ENCODE assay signal across 2 worm cellular contexts in genomic region chrII:7819359-7819758, ce11.
TF ChIP-seq lines count a peak whose summit lies in the region.

No protein-coding gene starts in this region.

TF ChIP-seq in whole organism, late embryonic, 69 proteins besides CTCF, POLR2A, EP300 and RAD21:
- no peak for TF ChIP-seq npax-4 (tag; optimal IDR thresholded peaks at IDR 0.05; lab: Kevin White, UChicago)
- TF ChIP-seq elt-2 (tag; optimal IDR thresholded peaks at IDR 0.05; lab: Kevin White, UChicago) = peak; percentile 91

TF ChIP-seq in whole organism, mixed stage, embryonic, 35 proteins besides CTCF, POLR2A, EP300 and RAD21:
- TF ChIP-seq nhr-12 (tag; optimal IDR thresholded peaks at IDR 0.05; lab: Kevin White, UChicago) = no peak
- TF ChIP-seq drap-1 (GFP tag; optimal IDR thresholded peaks at IDR 0.05; lab: Kevin White, UChicago) = no peak
- TF ChIP-seq nhr-237 (tag; optimal IDR thresholded peaks at IDR 0.05; lab: Kevin White, UChicago) = no peak
- no peak for TF ChIP-seq sem-2 (GFP tag; optimal IDR thresholded peaks at IDR 0.05; lab: Kevin White, UChicago)
- TF ChIP-seq nhr-76 (tag; optimal IDR thresholded peaks at IDR 0.05; lab: Kevin White, UChicago) = no peak
- TF ChIP-seq elt-3 (tag; optimal IDR thresholded peaks at IDR 0.05; lab: Kevin White, UChicago) = no peak
- TF ChIP-seq flh-1 (GFP tag; optimal IDR thresholded peaks at IDR 0.05; lab: Kevin White, UChicago) = no peak
- TF ChIP-seq nhr-28 (tag; optimal IDR thresholded peaks at IDR 0.05; lab: Kevin White, UChicago) = no peak
- TF ChIP-seq M03D4.4 (tag; optimal IDR thresholded peaks at IDR 0.05; lab: Kevin White, UChicago) = no peak
- TF ChIP-seq mep-1 (tag; optimal IDR thresholded peaks at IDR 0.05; lab: Kevin White, UChicago) = no peak
- peak; percentile 79 for TF ChIP-seq elt-1 (tag; optimal IDR thresholded peaks at IDR 0.05; lab: Kevin White, UChicago; ENCODE audit: borderline replicate concordance, insufficient read depth)
- no peak for TF ChIP-seq ces-1 (GFP tag; optimal IDR thresholded peaks at IDR 0.05; lab: Kevin White, UChicago)
- no peak for TF ChIP-seq sptf-1 (tag; optimal IDR thresholded peaks at IDR 0.05; lab: Kevin White, UChicago)
- TF ChIP-seq cnd-1 (tag; optimal IDR thresholded peaks at IDR 0.05; lab: Kevin White, UChicago) = no peak
- peak; percentile 82 for TF ChIP-seq zip-8 (tag; optimal IDR thresholded peaks at IDR 0.05; lab: Kevin White, UChicago)
- peak; percentile 40 for TF ChIP-seq unc-62 (GFP tag; optimal IDR thresholded peaks at IDR 0.05; lab: Kevin White, UChicago)
- no peak for TF ChIP-seq bed-3 (GFP tag; optimal IDR thresholded peaks at IDR 0.05; lab: Kevin White, UChicago)
- TF ChIP-seq ham-2 (GFP tag; optimal IDR thresholded peaks at IDR 0.05; lab: Kevin White, UChicago) = no peak
- TF ChIP-seq unc-120 (tag; optimal IDR thresholded peaks at IDR 0.05; lab: Kevin White, UChicago; ENCODE audit: poor library complexity, severe bottlenecking) = no peak
- no peak for TF ChIP-seq hlh-1 (tag; optimal IDR thresholded peaks at IDR 0.05; lab: Kevin White, UChicago)
- TF ChIP-seq blmp-1 (tag; optimal IDR thresholded peaks at IDR 0.05; lab: Kevin White, UChicago) = no peak
- no peak for TF ChIP-seq mab-5 (tag; optimal IDR thresholded peaks at IDR 0.05; lab: Kevin White, UChicago)
- no peak for TF ChIP-seq ceh-43 (GFP tag; optimal IDR thresholded peaks at IDR 0.05; lab: Kevin White, UChicago)
- TF ChIP-seq ceh-83 (GFP tag; optimal IDR thresholded peaks at IDR 0.05; lab: Kevin White, UChicago) = no peak
- peak; percentile 39 for TF ChIP-seq nhr-2 (tag; optimal IDR thresholded peaks at IDR 0.05; lab: Kevin White, UChicago)
- TF ChIP-seq ztf-11 (tag; optimal IDR thresholded peaks at IDR 0.05; lab: Kevin White, UChicago) = no peak
- no peak for TF ChIP-seq lin-13 (tag; optimal IDR thresholded peaks at IDR 0.05; lab: Kevin White, UChicago)
